Worm (Caenorhabditis elegans) whole organism, L4 larva: ENCODE measurements around the gene C13A10.1.

Source experiments
- ceh-82 ChIP-seq: sonication (generic microtip); optimal IDR thresholded peaks from 2 replicates; lab custom pipeline; 2017; ENCODE audit warnings: missing biosample characterization, missing genetic modification characterization
- daf-8 ChIP-seq: fragments of 200-800 bp; sonication (Bioruptor generic); IDR thresholded peaks from 2 replicates; pipeline ENCODE4 v1.3.6; 2022; ENCODE audit warnings: missing genetic modification characterization, missing compliant biosample characterization
- egl-27 ChIP-seq: sonication (generic microtip); optimal IDR thresholded peaks from 3 replicates; lab custom pipeline; 2017; ENCODE audit warnings: missing biosample characterization, missing genetic modification reagents, missing genetic modification characterization
- lin-13 ChIP-seq: fragments of 150-350 bp; optimal IDR thresholded peaks from 2 replicates; lab custom pipeline; 2014; ENCODE audit warnings: missing biosample characterization, missing genetic modification reagents, missing genetic modification characterization
- lin-15B ChIP-seq: fragments of 150-350 bp; sonication (generic microtip); optimal IDR thresholded peaks from 3 replicates; lab custom pipeline; 2014; ENCODE audit warnings: missing biosample characterization, missing genetic modification characterization
- lin-39 ChIP-seq: fragments of 150-350 bp; optimal IDR thresholded peaks from 2 replicates; lab custom pipeline; 2014; ENCODE audit warnings: missing biosample characterization, missing genetic modification reagents, missing genetic modification characterization
- mdl-1 ChIP-seq, 2 experiments: fragments of 150-350 bp in 1 of 2; sonication (generic microtip) in 1 of 2; optimal IDR thresholded peaks; 2 replicates each; lab custom pipeline; 2014 to 2017; ENCODE audit warnings: missing biosample characterization in 2 of 2, missing genetic modification characterization in 2 of 2
- mxl-3 ChIP-seq: fragments of 200-800 bp; sonication (Bioruptor generic); optimal IDR thresholded peaks from 2 replicates; lab custom pipeline; 2018; ENCODE audit warnings: mild to moderate bottlenecking, missing genetic modification characterization, missing compliant biosample characterization
- nhr-237 ChIP-seq: sonication (generic microtip); optimal IDR thresholded peaks from 2 replicates; lab custom pipeline; 2017; ENCODE audit warnings: missing biosample characterization, missing genetic modification characterization
- unc-130 ChIP-seq: sonication (generic microtip); optimal IDR thresholded peaks from 2 replicates; lab custom pipeline; 2016; ENCODE audit warnings: missing genetic modification reagents, missing genetic modification characterization, missing compliant biosample characterization
- unc-62 ChIP-seq, 3 experiments: fragments of 150-350 bp in 1 of 3; sonication (generic microtip); optimal IDR thresholded peaks in 2 of 3; peaks in 1 of 3; 1 replicate in 1 of 3; 2 replicates in 2 of 3; lab custom pipeline; 2014 to 2017; ENCODE audit warnings: missing biosample characterization in 3 of 3, missing genetic modification characterization in 3 of 3, missing genetic modification reagents in 3 of 3, missing genotype in 1 of 3

DNA sequence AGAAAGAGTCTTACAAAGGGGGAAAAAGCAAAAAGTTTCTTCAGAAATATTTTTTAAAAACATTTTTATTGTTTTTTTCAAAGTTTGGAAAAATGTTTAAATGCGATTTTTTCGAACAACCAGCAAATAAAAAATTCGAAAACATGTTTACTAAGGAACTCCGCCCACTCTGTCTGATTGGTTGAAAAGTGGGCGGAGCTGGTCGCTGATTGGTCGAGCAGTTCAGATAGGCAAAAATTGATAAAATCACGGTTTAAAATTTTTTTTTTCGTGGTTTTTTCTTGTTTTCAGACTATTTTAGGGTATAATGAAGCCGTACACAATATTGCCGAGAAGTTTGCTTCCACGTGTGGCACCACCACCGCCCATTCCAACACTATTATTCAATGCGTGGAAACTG is 16.7 kb upstream of the C13A10.1 start:
- no peak for TF ChIP-seq unc-130 (GFP tag; lab: Kevin White, UChicago)
- TF ChIP-seq lin-39 (tag; lab: Kevin White, UChicago): no peak
- no peak for TF ChIP-seq ceh-82 (tag; lab: Kevin White, UChicago)
- TF ChIP-seq mdl-1 (tag; optimal IDR thresholded peaks at IDR 0.05; lab: Kevin White, UChicago): no peak
- no peak for TF ChIP-seq unc-62 (GFP tag; optimal IDR thresholded peaks at IDR 0.05 in 1 of 2; lab: Kevin White, UChicago)
- TF ChIP-seq unc-62 (tag; optimal IDR thresholded peaks at IDR 0.05; lab: Kevin White, UChicago): no peak
- TF ChIP-seq lin-13 (GFP tag; lab: Kevin White, UChicago): no peak
- TF ChIP-seq egl-27 (tag; lab: Kevin White, UChicago): no peak
- TF ChIP-seq nhr-237 (tag; lab: Kevin White, UChicago): no peak
- no peak for TF ChIP-seq lin-15B
- TF ChIP-seq mxl-3 (GFP tag; lab: Kevin White, UChicago): no peak
- no peak for TF ChIP-seq daf-8 (GFP tag; lab: Robert Waterston, UW)
